Worm (Caenorhabditis elegans) whole organism, L1 larva: ENCODE results near the gene F41G3.19.

Experiments
- F16B12.6 ChIP-seq: fragments of 150-350 bp; optimal IDR thresholded peaks from 2 replicates; lab custom pipeline; 2014; ENCODE audit warnings: missing biosample characterization, missing genetic modification characterization
- Y116A8C.19 ChIP-seq: sonication (generic microtip); optimal IDR thresholded peaks from 2 replicates; lab custom pipeline; 2016; ENCODE audit warnings: missing compliant biosample characterization, missing genetic modification characterization, borderline replicate concordance
- aha-1 ChIP-seq: fragments of 150-350 bp; optimal IDR thresholded peaks from 2 replicates; lab custom pipeline; 2014; ENCODE audit warnings: missing biosample characterization, missing genetic modification characterization
- blmp-1 ChIP-seq: fragments of 150-350 bp; optimal IDR thresholded peaks from 2 replicates; lab custom pipeline; 2014; ENCODE audit warnings: missing biosample characterization, missing genetic modification characterization
- ceh-63 ChIP-seq: fragments of 200-800 bp; sonication (Bioruptor generic); optimal IDR thresholded peaks from 2 replicates; lab custom pipeline; 2018; ENCODE audit warnings: mild to moderate bottlenecking, missing genetic modification characterization, missing compliant biosample characterization
- ces-1 ChIP-seq: fragments of 150-350 bp; optimal IDR thresholded peaks from 2 replicates; lab custom pipeline; 2014; ENCODE audit warnings: missing biosample characterization, missing genetic modification reagents, missing genetic modification characterization
- efl-1 ChIP-seq, 4 experiments: fragments of 150-350 bp; optimal IDR thresholded peaks in 3 of 4; peaks in 1 of 4; 1 replicate in 1 of 4; 2 replicates in 3 of 4; lab custom pipeline; 2014; ENCODE audit warnings: missing biosample characterization in 2 of 4, missing genetic modification characterization in 2 of 4, missing genetic modification reagents in 2 of 4
- egl-13 ChIP-seq: sonication (generic microtip); optimal IDR thresholded peaks from 2 replicates; lab custom pipeline; 2016; ENCODE audit warnings: missing genotype, missing genetic modification reagents, missing genetic modification characterization, missing compliant biosample characterization
- egl-27 ChIP-seq, 2 experiments: fragments of 150-350 bp in 1 of 2; sonication (generic microtip); optimal IDR thresholded peaks; 3 replicates each; lab custom pipeline; 2017 to 2018; ENCODE audit warnings: missing biosample characterization in 2 of 2, missing genetic modification characterization in 2 of 2, missing genetic modification reagents in 2 of 2
- fkh-8 ChIP-seq: sonication (generic microtip); optimal IDR thresholded peaks from 2 replicates; lab custom pipeline; 2016; ENCODE audit warnings: mild to moderate bottlenecking, missing genetic modification characterization, missing compliant biosample characterization
- fos-1 ChIP-seq: fragments of 150-350 bp; optimal IDR thresholded peaks from 2 replicates; lab custom pipeline; 2014; ENCODE audit warnings: missing biosample characterization, missing genetic modification characterization
- hlh-17 ChIP-seq: fragments of 200-800 bp; sonication (Bioruptor generic); optimal IDR thresholded peaks from 2 replicates; lab custom pipeline; 2018; ENCODE audit warnings: missing genetic modification characterization, mild to moderate bottlenecking, missing compliant biosample characterization, moderate library complexity, borderline replicate concordance
- irx-1 ChIP-seq: sonication (generic microtip); optimal IDR thresholded peaks from 2 replicates; lab custom pipeline; 2016; ENCODE audit warnings: missing genetic modification characterization, missing compliant biosample characterization
- jun-1 ChIP-seq: fragments of 150-350 bp; optimal IDR thresholded peaks from 2 replicates; lab custom pipeline; 2014; ENCODE audit warnings: missing biosample characterization, missing genetic modification reagents, missing genetic modification characterization
- lin-13 ChIP-seq: fragments of 150-350 bp; optimal IDR thresholded peaks from 2 replicates; lab custom pipeline; 2014; ENCODE audit warnings: missing biosample characterization, missing genetic modification reagents, missing genetic modification characterization
- lin-14 ChIP-seq: fragments of 200-800 bp; sonication (Bioruptor generic); optimal IDR thresholded peaks from 2 replicates; lab custom pipeline; 2018; ENCODE audit warnings: mild to moderate bottlenecking, missing genetic modification characterization, moderate library complexity, missing compliant biosample characterization
- lin-35 ChIP-seq, 2 experiments: fragments of 150-350 bp; optimal IDR thresholded peaks; 2 replicates each; lab custom pipeline; 2014; ENCODE audit warnings: missing biosample characterization in 2 of 2, missing genetic modification characterization in 2 of 2, missing genetic modification reagents in 2 of 2
- lin-39 ChIP-seq: fragments of 150-350 bp; optimal IDR thresholded peaks from 2 replicates; lab custom pipeline; 2014; ENCODE audit warnings: missing biosample characterization, missing genetic modification reagents, missing genetic modification characterization
- lir-3 ChIP-seq: sonication (generic microtip); optimal IDR thresholded peaks from 2 replicates; lab custom pipeline; 2016; ENCODE audit warnings: mild to moderate bottlenecking, missing genetic modification characterization, moderate library complexity, missing compliant biosample characterization; ENCODE audit not compliant: poor library complexity
- lsy-2 ChIP-seq, 2 experiments: fragments of 150-350 bp; optimal IDR thresholded peaks; 2 replicates each; lab custom pipeline; 2014; ENCODE audit warnings: missing biosample characterization in 2 of 2, missing genetic modification characterization in 2 of 2
- nhr-12 ChIP-seq: sonication (generic microtip); optimal IDR thresholded peaks from 2 replicates; lab custom pipeline; 2017; ENCODE audit warnings: missing biosample characterization, missing genetic modification characterization
- nhr-19 ChIP-seq: fragments of 200-800 bp; sonication (Bioruptor generic); conservative IDR thresholded peaks from 2 replicates; pipeline ENCODE4 v1.3.6; 2022; ENCODE audit warnings: missing genetic modification characterization, missing compliant biosample characterization
- nhr-237 ChIP-seq: fragments of 150-350 bp; optimal IDR thresholded peaks from 2 replicates; lab custom pipeline; 2014; ENCODE audit warnings: missing biosample characterization, missing genetic modification characterization
- nhr-28 ChIP-seq: fragments of 150-350 bp; optimal IDR thresholded peaks from 2 replicates; lab custom pipeline; 2014; ENCODE audit warnings: missing biosample characterization, missing genetic modification characterization
- nhr-47 ChIP-seq: sonication (generic microtip); optimal IDR thresholded peaks from 2 replicates; lab custom pipeline; 2016; ENCODE audit warnings: mild to moderate bottlenecking, missing genetic modification characterization, moderate library complexity, missing compliant biosample characterization
- nhr-76 ChIP-seq: sonication (generic microtip); optimal IDR thresholded peaks from 2 replicates; lab custom pipeline; 2017; ENCODE audit warnings: missing biosample characterization, missing genetic modification characterization
- nhr-84 ChIP-seq: sonication (generic microtip); optimal IDR thresholded peaks from 2 replicates; lab custom pipeline; 2017; ENCODE audit warnings: missing biosample characterization, missing genetic modification characterization
- nhr-90 ChIP-seq: sonication (generic microtip); optimal IDR thresholded peaks from 2 replicates; lab custom pipeline; 2016; ENCODE audit warnings: mild to moderate bottlenecking, missing genetic modification characterization, missing compliant biosample characterization; ENCODE audit not compliant: poor library complexity
- skn-1 ChIP-seq: fragments of 150-350 bp; optimal IDR thresholded peaks from 2 replicates; lab custom pipeline; 2014; ENCODE audit warnings: missing biosample characterization, missing genetic modification characterization
- snpc-4 ChIP-seq: fragments of 150-350 bp; optimal IDR thresholded peaks from 2 replicates; lab custom pipeline; 2014; ENCODE audit warnings: missing biosample characterization, missing genetic modification characterization
- snu-23 ChIP-seq: sonication (generic microtip); optimal IDR thresholded peaks from 2 replicates; lab custom pipeline; 2016; ENCODE audit warnings: missing genetic modification characterization, missing compliant biosample characterization
- sox-4 ChIP-seq: sonication (generic microtip); optimal IDR thresholded peaks from 2 replicates; lab custom pipeline; 2016; ENCODE audit warnings: missing genetic modification characterization, missing compliant biosample characterization
- sptf-1 ChIP-seq: fragments of 150-350 bp; optimal IDR thresholded peaks from 2 replicates; lab custom pipeline; 2014; ENCODE audit warnings: missing biosample characterization, missing genetic modification characterization
- swsn-7 ChIP-seq: sonication (generic microtip); optimal IDR thresholded peaks from 2 replicates; lab custom pipeline; 2016; ENCODE audit warnings: missing genetic modification characterization, missing compliant biosample characterization
- unc-130 ChIP-seq: fragments of 150-350 bp; optimal IDR thresholded peaks from 2 replicates; lab custom pipeline; 2017; ENCODE audit warnings: missing biosample characterization, missing genetic modification characterization, inconsistent platforms
- unc-62 ChIP-seq: fragments of 150-350 bp; optimal IDR thresholded peaks from 2 replicates; lab custom pipeline; 2014; ENCODE audit warnings: missing biosample characterization, missing genetic modification reagents, missing genetic modification characterization
- unc-86 ChIP-seq: sonication (generic microtip); optimal IDR thresholded peaks from 2 replicates; lab custom pipeline; 2016; ENCODE audit warnings: missing genetic modification characterization, missing compliant biosample characterization
- zip-4 ChIP-seq: fragments of 200-800 bp; sonication (Bioruptor generic); optimal IDR thresholded peaks from 2 replicates; lab custom pipeline; 2018; ENCODE audit warnings: mild to moderate bottlenecking, missing genetic modification characterization, moderate library complexity, missing compliant biosample characterization
- ztf-4 ChIP-seq: fragments of 150-350 bp; optimal IDR thresholded peaks from 2 replicates; lab custom pipeline; 2014; ENCODE audit warnings: missing biosample characterization, missing genetic modification characterization

Gene F41G3.19

DNA sequence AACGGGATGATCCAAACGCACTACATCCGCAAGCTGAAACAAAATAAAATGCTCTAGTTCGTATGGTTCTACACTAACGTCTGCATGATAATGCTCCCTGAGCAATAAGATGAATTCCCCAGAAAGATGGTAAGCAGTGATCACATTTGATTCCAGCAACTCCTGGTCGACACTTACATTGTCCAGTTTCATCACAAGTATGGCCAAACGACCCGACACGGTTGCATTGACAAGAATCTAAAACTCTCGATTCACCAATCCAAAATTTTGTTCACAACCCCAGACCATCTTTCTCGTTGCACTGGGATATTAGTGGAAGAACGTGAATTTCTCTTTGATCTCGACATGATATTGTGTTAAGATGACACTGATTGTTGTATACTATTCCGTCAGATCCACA lies 18.1 kb upstream of the F41G3.19 start:
- no peak for TF ChIP-seq aha-1 (tag; lab: Kevin White, UChicago)
- TF ChIP-seq ceh-63 (GFP tag; lab: Kevin White, UChicago): no peak
- TF ChIP-seq fkh-8 (tag; lab: Kevin White, UChicago): no peak
- TF ChIP-seq irx-1 (tag; lab: Kevin White, UChicago): no peak
- no peak for TF ChIP-seq snpc-4 (tag; lab: Kevin White, UChicago)
- TF ChIP-seq nhr-19 (GFP tag; lab: Robert Waterston, UW): no peak
- TF ChIP-seq nhr-28 (tag; lab: Kevin White, UChicago): no peak

DNA sequence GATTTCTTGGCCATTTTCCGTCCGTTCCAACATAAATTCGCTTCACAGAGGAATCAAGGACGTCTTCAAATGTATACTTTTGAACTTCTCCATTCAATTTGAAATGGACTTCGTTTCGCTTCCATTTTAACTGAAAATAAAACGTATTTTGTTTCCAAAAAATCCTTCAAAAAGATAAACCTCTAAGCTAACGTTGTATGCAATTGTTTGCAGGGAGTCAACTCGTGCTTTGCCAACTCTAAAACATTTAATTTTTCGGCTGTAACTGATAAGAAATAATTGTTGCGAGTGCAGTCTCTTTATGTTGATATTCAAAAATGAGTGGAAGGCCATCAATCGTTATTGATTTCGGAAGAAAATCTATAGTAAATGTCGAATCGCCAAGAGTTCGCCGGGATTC lies 16.1 kb upstream of the F41G3.19 start, which contains the start of gene F41G3.18:
TSS of gene F41G3.18 (plus strand) at position 301 of the 400 bp plus-strand sequence.
- TF ChIP-seq nhr-90 (tag; lab: Kevin White, UChicago) (no peak), blmp-1 (tag; lab: Kevin White, UChicago) (no peak), ces-1 (GFP tag; lab: Kevin White, UChicago) (no peak), irx-1 (tag; lab: Kevin White, UChicago) (no peak), ceh-63 (GFP tag; lab: Kevin White, UChicago) (no peak), efl-1 (optimal IDR thresholded peaks at IDR 0.05; lab: Kevin White, UChicago) (no peak), efl-1 (GFP tag; optimal IDR thresholded peaks at IDR 0.05 in 1 of 2; lab: Kevin White, UChicago) (no peak), lin-39 (tag; lab: Kevin White, UChicago) (no peak), nhr-84 (tag; lab: Kevin White, UChicago) (no peak), Y116A8C.19 (tag; lab: Kevin White, UChicago) (no peak), lir-3 (tag; lab: Kevin White, UChicago) (no peak), egl-13 (tag; lab: Kevin White, UChicago) (no peak), sox-4 (tag; lab: Kevin White, UChicago) (no peak), nhr-12 (tag; lab: Kevin White, UChicago) (no peak), skn-1 (tag; lab: Kevin White, UChicago) (no peak), jun-1 (tag; lab: Kevin White, UChicago) (no peak), hlh-17 (GFP tag; lab: Kevin White, UChicago) (no peak), swsn-7 (tag; lab: Kevin White, UChicago) (no peak), nhr-76 (no peak), snu-23 (GFP tag; lab: Kevin White, UChicago) (no peak)

DNA sequence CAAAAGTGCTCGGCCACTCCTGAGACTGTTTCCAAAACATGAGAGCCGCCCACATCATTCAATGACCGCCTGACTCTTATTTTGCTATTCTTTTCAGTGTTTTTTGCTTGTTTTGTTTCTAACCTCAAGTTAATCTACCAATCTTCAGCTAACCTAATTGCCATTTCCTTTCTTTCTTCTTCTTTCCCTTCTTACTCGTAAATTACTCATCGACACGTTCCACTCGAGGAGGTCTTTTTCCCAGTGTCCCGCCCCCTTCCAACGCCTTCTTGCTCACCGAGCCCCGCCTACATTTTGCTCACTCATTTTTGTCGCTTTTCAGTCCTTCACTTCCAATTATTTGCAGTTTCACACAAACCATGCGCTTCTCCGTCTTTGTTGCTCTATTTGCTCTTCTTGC lies 12.8 kb upstream of the F41G3.19 start, which contains the start of gene nlp-50:
TSS of gene nlp-50 (plus strand) at position 301 of the 400 bp plus-strand sequence.
- TF ChIP-seq lin-14 (GFP tag; lab: Kevin White, UChicago) (peak; percentile 2), nhr-47 (tag; lab: Kevin White, UChicago) (no peak), F16B12.6 (tag; lab: Kevin White, UChicago) (no peak)

DNA sequence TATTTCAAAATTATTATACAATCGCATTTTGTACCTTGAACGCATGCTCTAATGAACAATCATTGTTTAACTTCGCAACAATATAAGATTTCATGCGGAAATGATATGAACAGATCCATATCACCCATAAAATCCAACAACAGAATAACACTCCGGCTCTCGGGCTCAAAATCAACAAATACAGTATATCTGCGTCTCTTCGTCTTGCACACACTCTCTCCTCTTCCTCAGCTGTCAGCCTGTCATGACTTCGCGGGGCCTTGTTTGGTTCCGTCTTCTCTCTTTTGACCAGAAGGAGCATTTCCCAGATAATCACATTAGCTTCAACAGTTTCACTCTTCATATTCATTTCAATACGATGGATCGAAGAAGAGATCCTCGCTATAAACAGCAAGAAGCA lies 4.3 kb upstream of the F41G3.19 start, which contains the start of gene F41G3.3:
TSS of gene F41G3.3 (plus strand) at position 301 of the 400 bp plus-strand sequence.
- TF ChIP-seq nhr-237 (tag; lab: Kevin White, UChicago): no peak
- TF ChIP-seq unc-62: no peak
- no peak for TF ChIP-seq jun-1 (tag; lab: Kevin White, UChicago)
- TF ChIP-seq egl-13 (tag; lab: Kevin White, UChicago): no peak
- no peak for TF ChIP-seq sptf-1 (tag; lab: Kevin White, UChicago)
- no peak for TF ChIP-seq egl-27 (tag; optimal IDR thresholded peaks at IDR 0.05; lab: Kevin White, UChicago)
- no peak for TF ChIP-seq lin-13 (GFP tag; lab: Kevin White, UChicago)
- TF ChIP-seq aha-1 (tag; lab: Kevin White, UChicago): no peak
- TF ChIP-seq unc-86 (tag; lab: Kevin White, UChicago): no peak
- no peak for TF ChIP-seq lin-35 (GFP tag; optimal IDR thresholded peaks at IDR 0.05; lab: Kevin White, UChicago)
- TF ChIP-seq ztf-4 (tag; lab: Kevin White, UChicago): no peak
- TF ChIP-seq lsy-2 (tag; optimal IDR thresholded peaks at IDR 0.05; lab: Kevin White, UChicago): no peak
- no peak for TF ChIP-seq zip-4
- no peak for TF ChIP-seq efl-1 (optimal IDR thresholded peaks at IDR 0.05; lab: Kevin White, UChicago)
- TF ChIP-seq efl-1 (GFP tag; optimal IDR thresholded peaks at IDR 0.05 in 1 of 2; lab: Kevin White, UChicago): no peak
- no peak for TF ChIP-seq fos-1 (tag; lab: Kevin White, UChicago)
- no peak for TF ChIP-seq unc-130 (tag; lab: Kevin White, UChicago)
- TF ChIP-seq, all 84 proteins: peak for 0
